Fruit fly (Drosophila melanogaster) whole organism, embryonic: Measurements from ENCODE around the gene Cyp4g15.

Experiments
- Aef1 ChIP-seq: fragments of 200-800 bp; sonication (Bioruptor generic); IDR thresholded peaks from 3 replicates; pipeline ENCODE4 v1.3.6; 2022; ENCODE audit warnings: missing biosample characterization, missing genetic modification characterization
- Antp ChIP-seq: fragments of 200-800 bp; sonication (Bioruptor generic); optimal IDR thresholded peaks from 3 replicates; lab custom pipeline; 2016; ENCODE audit warnings: missing biosample characterization, missing genetic modification characterization
- Atf6 ChIP-seq: fragments of 200-800 bp; sonication (Bioruptor generic); IDR thresholded peaks from 2 replicates; pipeline ENCODE4 v1.3.6; 2022; ENCODE audit warnings: missing biosample characterization, missing genetic modification characterization
- Blimp-1 ChIP-seq: fragments of 200-800 bp; sonication (Bioruptor generic); optimal IDR thresholded peaks from 3 replicates; lab custom pipeline; 2018; ENCODE audit warnings: missing biosample characterization, missing genetic modification characterization, mild to moderate bottlenecking, moderate library complexity, missing genetic modification reagents
- CG10543 ChIP-seq: fragments of 200-800 bp; sonication (Bioruptor generic); optimal IDR thresholded peaks from 3 replicates; lab custom pipeline; 2017; ENCODE audit warnings: missing biosample characterization, mild to moderate bottlenecking, missing genetic modification characterization, moderate library complexity
- CG11504 ChIP-seq: fragments of 200-800 bp; sonication (Bioruptor generic); optimal IDR thresholded peaks from 3 replicates; lab custom pipeline; 2019; ENCODE audit warnings: missing biosample characterization, mild to moderate bottlenecking, missing genetic modification characterization, moderate library complexity
- CG12071 ChIP-seq: fragments of 200-800 bp; sonication (Bioruptor generic); optimal IDR thresholded peaks from 3 replicates; lab custom pipeline; 2018; ENCODE audit warnings: missing biosample characterization, mild to moderate bottlenecking, missing genetic modification characterization
- CG12659 ChIP-seq: fragments of 200-800 bp; sonication (Bioruptor generic); optimal IDR thresholded peaks from 3 replicates; lab custom pipeline; 2017; ENCODE audit warnings: mild to moderate bottlenecking, missing biosample characterization, missing genetic modification reagents, missing genetic modification characterization
- CG14710 ChIP-seq: fragments of 200-800 bp; sonication (Bioruptor generic); optimal IDR thresholded peaks from 3 replicates; lab custom pipeline; 2019; ENCODE audit warnings: missing biosample characterization, mild to moderate bottlenecking, missing genetic modification characterization, moderate library complexity
- CG17359 ChIP-seq: fragments of 200-800 bp; sonication (Bioruptor generic); optimal IDR thresholded peaks from 3 replicates; lab custom pipeline; 2018; ENCODE audit warnings: missing biosample characterization, mild to moderate bottlenecking, missing genetic modification characterization, moderate library complexity
- CG17361 ChIP-seq: fragments of 200-800 bp; sonication (Bioruptor generic); IDR thresholded peaks from 3 replicates; pipeline ENCODE4 v1.3.6; 2022; ENCODE audit warnings: missing biosample characterization, missing genetic modification characterization
- CG2120 ChIP-seq: fragments of 200-800 bp; sonication (Bioruptor generic); optimal IDR thresholded peaks from 3 replicates; lab custom pipeline; 2016; ENCODE audit warnings: missing biosample characterization, missing genetic modification characterization
- CG2202 ChIP-seq: fragments of 200-800 bp; sonication (Bioruptor generic); optimal IDR thresholded peaks from 2 replicates; lab custom pipeline; 2018; ENCODE audit warnings: missing biosample characterization, mild to moderate bottlenecking, missing genetic modification characterization
- CG3163 ChIP-seq: fragments of 200-800 bp; sonication (Bioruptor generic); optimal IDR thresholded peaks from 3 replicates; lab custom pipeline; 2016; ENCODE audit warnings: missing biosample characterization, missing genetic modification characterization
- CG3281 ChIP-seq: fragments of 200-800 bp; sonication (Bioruptor generic); optimal IDR thresholded peaks from 3 replicates; lab custom pipeline; 2017; ENCODE audit warnings: missing biosample characterization, mild to moderate bottlenecking, missing genetic modification characterization
- CG4854 ChIP-seq: fragments of 200-800 bp; sonication (Bioruptor generic); optimal IDR thresholded peaks from 2 replicates; lab custom pipeline; 2016; ENCODE audit warnings: missing biosample characterization, missing genetic modification characterization, inconsistent platforms
- CG6175 ChIP-seq: fragments of 200-800 bp; sonication (Bioruptor generic); IDR thresholded peaks from 3 replicates; pipeline ENCODE4 v1.3.6; 2022; ENCODE audit warnings: missing biosample characterization, missing genetic modification characterization
- CG7372 ChIP-seq: fragments of 200-800 bp; sonication (Bioruptor generic); IDR thresholded peaks from 2 replicates; pipeline ENCODE4 v1.3.6; 2022; ENCODE audit warnings: missing biosample characterization, missing genetic modification characterization
- CG8765 ChIP-seq: fragments of 200-800 bp; sonication (Bioruptor generic); IDR thresholded peaks from 2 replicates; pipeline ENCODE4 v1.3.6; 2022; ENCODE audit warnings: missing biosample characterization, missing genetic modification characterization
- CG8924 ChIP-seq: fragments of 200-800 bp; optimal IDR thresholded peaks from 3 replicates; lab custom pipeline; 2019; ENCODE audit warnings: missing biosample characterization, mild to moderate bottlenecking, missing genetic modification characterization, moderate library complexity
- CG9437 ChIP-seq: fragments of 200-800 bp; sonication (Bioruptor generic); optimal IDR thresholded peaks from 2 replicates; lab custom pipeline; 2018; ENCODE audit warnings: missing biosample characterization, mild to moderate bottlenecking, missing genetic modification characterization
- Dbx ChIP-seq: fragments of 200-800 bp; sonication (Bioruptor generic); IDR thresholded peaks from 3 replicates; pipeline ENCODE4 v1.3.6; 2022; ENCODE audit warnings: missing biosample characterization, missing genetic modification characterization
- Doc3 ChIP-seq: fragments of 200-800 bp; sonication (Bioruptor generic); IDR thresholded peaks from 3 replicates; pipeline ENCODE4 v1.3.6; 2022; ENCODE audit warnings: missing biosample characterization, missing genetic modification characterization; ENCODE audit not compliant: partially characterized antibody
- Drgx ChIP-seq: fragments of 200-800 bp; sonication (Bioruptor generic); IDR thresholded peaks from 2 replicates; pipeline ENCODE4 v1.3.6; 2022; ENCODE audit warnings: missing biosample characterization, missing genetic modification characterization
- HLH54F ChIP-seq: fragments of 200-800 bp; sonication (Bioruptor generic); optimal IDR thresholded peaks from 3 replicates; lab custom pipeline; 2016; ENCODE audit warnings: missing biosample characterization, missing genetic modification characterization
- HmgD ChIP-seq: fragments of 200-800 bp; sonication (Bioruptor generic); optimal IDR thresholded peaks from 3 replicates; lab custom pipeline; 2016; ENCODE audit warnings: missing biosample characterization, missing genetic modification characterization
- HmgZ ChIP-seq: fragments of 200-800 bp; sonication (Bioruptor generic); optimal IDR thresholded peaks from 2 replicates; lab custom pipeline; 2018; ENCODE audit warnings: missing biosample characterization, mild to moderate bottlenecking, missing genetic modification characterization
- Hr39 ChIP-seq: fragments of >200 bp; optimal IDR thresholded peaks from 2 replicates; lab custom pipeline; 2017
- MTF-1 ChIP-seq: fragments of 200-800 bp; sonication (Bioruptor generic); optimal IDR thresholded peaks from 2 replicates; lab custom pipeline; 2018; ENCODE audit warnings: missing biosample characterization, mild to moderate bottlenecking, missing genetic modification characterization, borderline replicate concordance
- Nf-YB ChIP-seq: fragments of 200-800 bp; sonication (Bioruptor generic); optimal IDR thresholded peaks from 3 replicates; lab custom pipeline; 2019; ENCODE audit warnings: missing biosample characterization, mild to moderate bottlenecking, missing genetic modification characterization, moderate library complexity
- Oaz ChIP-seq: fragments of 200-800 bp; sonication (Bioruptor generic); IDR thresholded peaks from 2 replicates; pipeline ENCODE4 v1.3.6; 2022; ENCODE audit warnings: missing biosample characterization, missing genetic modification characterization
- Rfx ChIP-seq: fragments of 200-800 bp; sonication (Bioruptor generic); IDR thresholded peaks from 2 replicates; pipeline ENCODE4 v1.3.6; 2022; ENCODE audit warnings: missing biosample characterization, missing genetic modification characterization
- Sin3A ChIP-seq: fragments of >200 bp; optimal IDR thresholded peaks from 2 replicates; lab custom pipeline; 2018
- Tbp ChIP-seq: fragments of >200 bp; optimal IDR thresholded peaks from 2 replicates; lab custom pipeline; 2018; ENCODE audit warnings: missing biosample characterization, missing genetic modification characterization
- Xrp1 ChIP-seq: fragments of 200-800 bp; sonication (Bioruptor generic); IDR thresholded peaks from 2 replicates; pipeline ENCODE4 v1.3.6; 2022; ENCODE audit warnings: missing biosample characterization, missing genetic modification characterization
- bigmax ChIP-seq: fragments of 200-800 bp; sonication (Bioruptor generic); optimal IDR thresholded peaks from 2 replicates; lab custom pipeline; 2018; ENCODE audit warnings: missing biosample characterization, mild to moderate bottlenecking, missing genetic modification characterization
- bsh ChIP-seq, 2 experiments: fragments of 200-800 bp; sonication (Bioruptor generic); optimal IDR thresholded peaks; 2 replicates each; lab custom pipeline; 2017 to 2018; ENCODE audit warnings: mild to moderate bottlenecking in 2 of 2, missing biosample characterization in 2 of 2, missing genetic modification characterization in 2 of 2, moderate library complexity in 1 of 2
- chinmo ChIP-seq: fragments of 200-800 bp; sonication (Bioruptor generic); IDR thresholded peaks from 4 replicates; pipeline ENCODE4 v1.3.6; 2022; ENCODE audit warnings: missing biosample characterization, missing genetic modification characterization; ENCODE audit not compliant: partially characterized antibody
- croc ChIP-seq: fragments of 200-800 bp; sonication (Bioruptor generic); conservative IDR thresholded peaks from 3 replicates; pipeline ENCODE4 v1.3.6; 2022; ENCODE audit warnings: missing biosample characterization, missing genetic modification characterization
- dimm ChIP-seq: fragments of 200-800 bp; sonication (Bioruptor generic); IDR thresholded peaks from 2 replicates; pipeline ENCODE4 v1.3.6; 2022; ENCODE audit warnings: missing biosample characterization, missing genetic modification characterization
- fd3F ChIP-seq: fragments of 200-800 bp; sonication (Bioruptor generic); optimal IDR thresholded peaks from 2 replicates; lab custom pipeline; 2018; ENCODE audit warnings: missing biosample characterization, mild to moderate bottlenecking, missing genetic modification characterization, moderate library complexity
- ftz-f1 ChIP-seq: fragments of 200-800 bp; sonication (Bioruptor generic); optimal IDR thresholded peaks from 2 replicates; lab custom pipeline; 2016; ENCODE audit warnings: missing biosample characterization, missing genetic modification characterization
- gcm ChIP-seq: fragments of 200-800 bp; sonication (Bioruptor generic); optimal IDR thresholded peaks from 2 replicates; lab custom pipeline; 2019; ENCODE audit warnings: missing biosample characterization, mild to moderate bottlenecking, missing genetic modification characterization, moderate library complexity
- lola ChIP-seq, 3 experiments: fragments of >200 bp in 2 of 3; fragments of 200-800 bp in 1 of 3; sonication (Bioruptor generic) in 1 of 3; optimal IDR thresholded peaks; 2 replicates each; lab custom pipeline; 2017 to 2019; ENCODE audit warnings: missing biosample characterization in 3 of 3, missing genetic modification characterization in 3 of 3, mild to moderate bottlenecking in 1 of 3, moderate library complexity in 1 of 3
- onecut ChIP-seq: fragments of 200-800 bp; sonication (Bioruptor generic); IDR thresholded peaks from 2 replicates; pipeline ENCODE4 v1.3.6; 2022; ENCODE audit warnings: missing biosample characterization, missing genetic modification characterization
- pho ChIP-seq: fragments of 200-800 bp; sonication (Bioruptor generic); optimal IDR thresholded peaks from 2 replicates; lab custom pipeline; 2016; ENCODE audit warnings: missing biosample characterization, missing genetic modification characterization
- psq ChIP-seq: fragments of 200-800 bp; sonication (Bioruptor generic); optimal IDR thresholded peaks from 2 replicates; lab custom pipeline; 2017; ENCODE audit warnings: missing biosample characterization, missing genetic modification characterization
- schlank ChIP-seq: fragments of 200-800 bp; sonication (Bioruptor generic); optimal IDR thresholded peaks from 2 replicates; lab custom pipeline; 2018; ENCODE audit warnings: missing biosample characterization, mild to moderate bottlenecking, missing genetic modification characterization
- sima ChIP-seq: fragments of 200-800 bp; sonication (Bioruptor generic); optimal IDR thresholded peaks from 2 replicates; lab custom pipeline; 2016; ENCODE audit warnings: missing biosample characterization, missing genetic modification characterization
- slou ChIP-seq: fragments of 200-800 bp; sonication (Bioruptor generic); optimal IDR thresholded peaks from 3 replicates; lab custom pipeline; 2016; ENCODE audit warnings: missing biosample characterization, missing genetic modification characterization
- stwl ChIP-seq: fragments of 200-800 bp; sonication (Bioruptor generic); optimal IDR thresholded peaks from 3 replicates; lab custom pipeline; 2018; ENCODE audit warnings: missing biosample characterization, mild to moderate bottlenecking, missing genetic modification characterization, moderate library complexity
- unc-4 ChIP-seq: fragments of 200-800 bp; sonication (Bioruptor generic); IDR thresholded peaks from 2 replicates; pipeline ENCODE4 v1.3.6; 2022; ENCODE audit warnings: missing biosample characterization, missing genetic modification characterization; ENCODE audit not compliant: partially characterized antibody

Gene Cyp4g15

dm6 chrX:11483297-11483696 lies 6.4 kb downstream of the Cyp4g15 start, which contains the start of gene Uba5 (continued):
- no peak for TF ChIP-seq HLH54F (GFP tag; lab: Kevin White, UChicago)
- TF ChIP-seq HmgD (GFP tag; lab: Kevin White, UChicago): no peak
- TF ChIP-seq chinmo: 0 out of 4 replicates have a peak, but pooled peaks have one; percentile 34
- no peak for TF ChIP-seq ftz-f1 (GFP tag; lab: Kevin White, UChicago)
- TF ChIP-seq Nf-YB (GFP tag; lab: Kevin White, UChicago): no peak
- no peak for TF ChIP-seq CG11504 (tag; lab: Kevin White, UChicago)
- TF ChIP-seq CG9437 (GFP tag; lab: Kevin White, UChicago): no peak
- TF ChIP-seq Blimp-1 (GFP tag; lab: Kevin White, UChicago): peak; percentile 99
- no peak for TF ChIP-seq MTF-1 (GFP tag; lab: Kevin White, UChicago)
- TF ChIP-seq CG8924 (tag; lab: Kevin White, UChicago): no peak
- no peak for TF ChIP-seq Rfx (GFP tag; lab: Robert Waterston, UW)
- TF ChIP-seq pho (GFP tag; lab: Kevin White, UChicago): no peak
- peak; percentile 36 for TF ChIP-seq HmgZ (tag; lab: Kevin White, UChicago)
- no peak for TF ChIP-seq CG10543 (GFP tag; lab: Kevin White, UChicago)
- TF ChIP-seq CG2120 (GFP tag; lab: Kevin White, UChicago): peak; percentile 1
- no peak for TF ChIP-seq Dbx (GFP tag; lab: Robert Waterston, UW)
- no peak for TF ChIP-seq sima
- no peak for TF ChIP-seq Hr39 (lab: Kevin White, UChicago)
- TF ChIP-seq CG2202: no peak
- TF ChIP-seq slou (GFP tag; lab: Kevin White, UChicago): no peak
- TF ChIP-seq fd3F: no peak
- no peak for TF ChIP-seq Tbp (GFP tag; lab: Kevin White, UChicago)
- peak; percentile 11 for TF ChIP-seq Sin3A (lab: Kevin White, UChicago)
- no peak for TF ChIP-seq CG7372 (GFP tag; lab: Robert Waterston, UW)
- no peak for TF ChIP-seq dimm (GFP tag; lab: Robert Waterston, UW)
- no peak for TF ChIP-seq bsh (GFP tag; optimal IDR thresholded peaks at IDR 0.05; lab: Kevin White, UChicago)
- no peak for TF ChIP-seq Aef1 (GFP tag; lab: Robert Waterston, UW)
- TF ChIP-seq onecut (GFP tag; lab: Robert Waterston, UW): no peak
- TF ChIP-seq CG3281: no peak
- TF ChIP-seq CG3163 (GFP tag; lab: Kevin White, UChicago): no peak
- TF ChIP-seq CG17361 (GFP tag; lab: Robert Waterston, UW): no peak
- no peak for TF ChIP-seq psq
- TF ChIP-seq unc-4 (GFP tag; lab: Robert Waterston, UW): peak; percentile 49
- TF ChIP-seq Drgx (GFP tag; lab: Robert Waterston, UW): no peak
- no peak for TF ChIP-seq bigmax
- peak; percentile 49 for TF ChIP-seq CG12659 (GFP tag; lab: Kevin White, UChicago)
- peak; percentile 37 for TF ChIP-seq CG14710
- no peak for TF ChIP-seq Antp
- TF ChIP-seq schlank (tag; lab: Kevin White, UChicago): no peak
- TF ChIP-seq CG17359: no peak
- no peak for TF ChIP-seq Oaz (GFP tag; lab: Robert Waterston, UW)
- 0 out of 2 replicates have a peak, but pooled peaks have one; percentile 9 for TF ChIP-seq Xrp1 (GFP tag; lab: Robert Waterston, UW)
- no peak for TF ChIP-seq croc (GFP tag; lab: Robert Waterston, UW)
- no peak for TF ChIP-seq Atf6 (GFP tag; lab: Robert Waterston, UW)
- no peak for TF ChIP-seq CG12071 (GFP tag; lab: Kevin White, UChicago)
- no peak for TF ChIP-seq lola (GFP tag; optimal IDR thresholded peaks at IDR 0.05; lab: Kevin White, UChicago)
- no peak for TF ChIP-seq gcm (GFP tag; lab: Kevin White, UChicago)
- no peak for TF ChIP-seq CG4854 (GFP tag; lab: Kevin White, UChicago)
- no peak for TF ChIP-seq CG6175 (GFP tag; lab: Robert Waterston, UW)
- no peak for TF ChIP-seq CG8765 (GFP tag; lab: Robert Waterston, UW)
- peak; percentile 49 for TF ChIP-seq stwl
- 0 out of 3 replicates have a peak, but pooled peaks have one; percentile 24 for TF ChIP-seq Doc3 (GFP tag; lab: Robert Waterston, UW)
